Fruit fly (Drosophila melanogaster) whole organism, prepupa: Measurements from ENCODE around the gene CG3224.

Experiments used
- CG10669 ChIP-seq: fragments of 200-800 bp; sonication (Bioruptor generic); optimal IDR thresholded peaks from 3 replicates; lab custom pipeline; 2018; ENCODE audit warnings: missing biosample characterization, mild to moderate bottlenecking, missing genetic modification characterization, moderate library complexity
- CG16779 ChIP-seq: fragments of 200-800 bp; sonication (Bioruptor generic); optimal IDR thresholded peaks from 3 replicates; lab custom pipeline; 2017; ENCODE audit warnings: missing biosample characterization, mild to moderate bottlenecking, missing genetic modification characterization
- CG8632 ChIP-seq: fragments of 200-800 bp; sonication (Bioruptor generic); optimal IDR thresholded peaks from 3 replicates; lab custom pipeline; 2016; ENCODE audit warnings: missing biosample characterization, missing genetic modification characterization
- achi ChIP-seq: fragments of 200-800 bp; sonication (Bioruptor generic); optimal IDR thresholded peaks from 3 replicates; lab custom pipeline; 2016; ENCODE audit warnings: missing biosample characterization, missing genetic modification characterization
- cyc ChIP-seq: fragments of 200-800 bp; sonication (Bioruptor generic); optimal IDR thresholded peaks from 3 replicates; lab custom pipeline; 2016; ENCODE audit warnings: missing biosample characterization, missing genetic modification characterization
- dsx ChIP-seq: fragments of 200-800 bp; optimal IDR thresholded peaks from 3 replicates; lab custom pipeline; 2019; ENCODE audit warnings: missing biosample characterization, mild to moderate bottlenecking, missing genetic modification characterization, moderate library complexity; ENCODE audit not compliant: poor library complexity, severe bottlenecking
- eg ChIP-seq: fragments of 200-800 bp; sonication (Bioruptor generic); IDR thresholded peaks from 3 replicates; pipeline ENCODE4 v1.3.6; 2022; ENCODE audit warnings: missing biosample characterization, missing genetic modification characterization
- lz ChIP-seq: fragments of 200-800 bp; sonication (Bioruptor generic); optimal IDR thresholded peaks from 3 replicates; lab custom pipeline; 2016; ENCODE audit warnings: missing biosample characterization, missing genetic modification characterization
- svp ChIP-seq: fragments of 200-800 bp; sonication (Bioruptor generic); peaks from one replicate; lab custom pipeline; 2016; ENCODE audit warnings: missing biosample characterization, missing genetic modification characterization
- vri ChIP-seq: fragments of 200-800 bp; sonication (Bioruptor generic); optimal IDR thresholded peaks from 3 replicates; lab custom pipeline; 2016; ENCODE audit warnings: missing biosample characterization, mild to moderate bottlenecking, missing genetic modification characterization

The CG3224 gene

dm6 chrX:6611831-6612230 lies 49.4 kb downstream of the CG3224 start:
- TF ChIP-seq vri (GFP tag; lab: Kevin White, UChicago) (no peak), svp (GFP tag; lab: Kevin White, UChicago) (no peak), CG8632 (GFP tag; lab: Kevin White, UChicago) (no peak), achi (GFP tag; lab: Kevin White, UChicago) (no peak), lz (GFP tag; lab: Kevin White, UChicago) (no peak), eg (GFP tag; lab: Robert Waterston, UW) (no peak), CG10669 (GFP tag; lab: Kevin White, UChicago) (no peak), cyc (no peak), CG16779 (tag; lab: Kevin White, UChicago) (no peak), dsx (GFP tag; lab: Kevin White, UChicago) (no peak)
- TF ChIP-seq, all 60 proteins: peak for 0
